Worm (Caenorhabditis elegans) whole organism, L1 larva: ENCODE measurements around the gene sds-22.

Experiments
- Y116A8C.19 ChIP-seq: sonication (generic microtip); optimal IDR thresholded peaks from 2 replicates; lab custom pipeline; 2016; ENCODE audit warnings: missing compliant biosample characterization, missing genetic modification characterization, borderline replicate concordance
- blmp-1 ChIP-seq: fragments of 150-350 bp; optimal IDR thresholded peaks from 2 replicates; lab custom pipeline; 2014; ENCODE audit warnings: missing biosample characterization, missing genetic modification characterization
- ceh-82 ChIP-seq, 3 experiments: fragments of 150-350 bp in 1 of 3; sonication (generic microtip) in 2 of 3; optimal IDR thresholded peaks; 2 replicates each; lab custom pipeline; 2014 to 2017; ENCODE audit warnings: missing biosample characterization in 3 of 3, missing genetic modification characterization in 3 of 3
- ceh-90 ChIP-seq: sonication (generic microtip); optimal IDR thresholded peaks from 2 replicates; lab custom pipeline; 2016; ENCODE audit warnings: missing genetic modification characterization, missing compliant biosample characterization
- dpl-1 ChIP-seq, 3 experiments: fragments of 150-350 bp in 2 of 3; sonication (generic microtip) in 1 of 3; optimal IDR thresholded peaks; 2 replicates each; lab custom pipeline; 2014 to 2017; ENCODE audit warnings: missing biosample characterization in 3 of 3, missing genetic modification characterization in 3 of 3, missing genetic modification reagents in 3 of 3
- efl-1 ChIP-seq, 4 experiments: fragments of 150-350 bp; optimal IDR thresholded peaks in 3 of 4; peaks in 1 of 4; 1 replicate in 1 of 4; 2 replicates in 3 of 4; lab custom pipeline; 2014; ENCODE audit warnings: missing biosample characterization in 2 of 4, missing genetic modification characterization in 2 of 4, missing genetic modification reagents in 2 of 4
- efl-3 ChIP-seq: fragments of 200-800 bp; sonication (Bioruptor generic); optimal IDR thresholded peaks from 2 replicates; lab custom pipeline; 2018; ENCODE audit warnings: mild to moderate bottlenecking, missing genetic modification characterization, missing compliant biosample characterization
- elt-2 ChIP-seq: sonication (generic microtip); optimal IDR thresholded peaks from 2 replicates; lab custom pipeline; 2016; ENCODE audit warnings: missing genetic modification characterization, mild to moderate bottlenecking, inconsistent platforms, missing compliant biosample characterization, missing genetic modification reagents
- elt-3 ChIP-seq, 6 experiments: fragments of 150-350 bp in 1 of 6; sonication (generic microtip); optimal IDR thresholded peaks; 2 replicates each; lab custom pipeline; 2017 to 2018; ENCODE audit warnings: missing biosample characterization in 6 of 6, missing genetic modification characterization in 6 of 6, inconsistent platforms in 1 of 6
- ets-5 ChIP-seq: fragments of 200-800 bp; sonication (Bioruptor generic); IDR thresholded peaks from 2 replicates; pipeline ENCODE4 v1.3.6; 2022; ENCODE audit warnings: missing genetic modification characterization, missing compliant biosample characterization
- fkh-4 ChIP-seq: sonication (generic microtip); optimal IDR thresholded peaks from 2 replicates; lab custom pipeline; 2016; ENCODE audit warnings: missing compliant biosample characterization, missing genetic modification characterization, borderline replicate concordance
- grh-1 ChIP-seq: fragments of 200-800 bp; sonication (Bioruptor generic); IDR thresholded peaks from 2 replicates; pipeline ENCODE4 v1.3.6; 2022; ENCODE audit warnings: missing genetic modification reagents, missing genetic modification characterization, missing compliant biosample characterization
- hlh-17 ChIP-seq: fragments of 200-800 bp; sonication (Bioruptor generic); optimal IDR thresholded peaks from 2 replicates; lab custom pipeline; 2018; ENCODE audit warnings: missing genetic modification characterization, mild to moderate bottlenecking, missing compliant biosample characterization, moderate library complexity, borderline replicate concordance
- hlh-4 ChIP-seq: sonication (generic microtip); optimal IDR thresholded peaks from 2 replicates; lab custom pipeline; 2016; ENCODE audit warnings: mild to moderate bottlenecking, missing genetic modification characterization, missing compliant biosample characterization
- irx-1 ChIP-seq: sonication (generic microtip); optimal IDR thresholded peaks from 2 replicates; lab custom pipeline; 2016; ENCODE audit warnings: missing genetic modification characterization, missing compliant biosample characterization
- lin-13 ChIP-seq: fragments of 150-350 bp; optimal IDR thresholded peaks from 2 replicates; lab custom pipeline; 2014; ENCODE audit warnings: missing biosample characterization, missing genetic modification reagents, missing genetic modification characterization
- lin-14 ChIP-seq: fragments of 200-800 bp; sonication (Bioruptor generic); optimal IDR thresholded peaks from 2 replicates; lab custom pipeline; 2018; ENCODE audit warnings: mild to moderate bottlenecking, missing genetic modification characterization, moderate library complexity, missing compliant biosample characterization
- lin-35 ChIP-seq, 2 experiments: fragments of 150-350 bp; optimal IDR thresholded peaks; 2 replicates each; lab custom pipeline; 2014; ENCODE audit warnings: missing biosample characterization in 2 of 2, missing genetic modification characterization in 2 of 2, missing genetic modification reagents in 2 of 2
- lir-3 ChIP-seq: sonication (generic microtip); optimal IDR thresholded peaks from 2 replicates; lab custom pipeline; 2016; ENCODE audit warnings: mild to moderate bottlenecking, missing genetic modification characterization, moderate library complexity, missing compliant biosample characterization; ENCODE audit not compliant: poor library complexity
- lsy-2 ChIP-seq, 2 experiments: fragments of 150-350 bp; optimal IDR thresholded peaks; 2 replicates each; lab custom pipeline; 2014; ENCODE audit warnings: missing biosample characterization in 2 of 2, missing genetic modification characterization in 2 of 2
- mdl-1 ChIP-seq, 2 experiments: fragments of 150-350 bp; optimal IDR thresholded peaks; 2 replicates each; lab custom pipeline; 2014 to 2017; ENCODE audit warnings: missing biosample characterization in 2 of 2, missing genetic modification characterization in 2 of 2, inconsistent platforms in 1 of 2
- mep-1 ChIP-seq: fragments of 150-350 bp; optimal IDR thresholded peaks from 2 replicates; lab custom pipeline; 2014; ENCODE audit warnings: missing biosample characterization, missing genetic modification characterization
- nhr-19 ChIP-seq: fragments of 200-800 bp; sonication (Bioruptor generic); conservative IDR thresholded peaks from 2 replicates; pipeline ENCODE4 v1.3.6; 2022; ENCODE audit warnings: missing genetic modification characterization, missing compliant biosample characterization
- nhr-20 ChIP-seq: sonication (generic microtip); optimal IDR thresholded peaks from 2 replicates; lab custom pipeline; 2016; ENCODE audit warnings: mild to moderate bottlenecking, missing genetic modification characterization, missing compliant biosample characterization
- nhr-237 ChIP-seq: fragments of 150-350 bp; optimal IDR thresholded peaks from 2 replicates; lab custom pipeline; 2014; ENCODE audit warnings: missing biosample characterization, missing genetic modification characterization
- nhr-28 ChIP-seq: fragments of 150-350 bp; optimal IDR thresholded peaks from 2 replicates; lab custom pipeline; 2014; ENCODE audit warnings: missing biosample characterization, missing genetic modification characterization
- nhr-47 ChIP-seq: sonication (generic microtip); optimal IDR thresholded peaks from 2 replicates; lab custom pipeline; 2016; ENCODE audit warnings: mild to moderate bottlenecking, missing genetic modification characterization, moderate library complexity, missing compliant biosample characterization
- nhr-71 ChIP-seq: sonication (generic microtip); optimal IDR thresholded peaks from 2 replicates; lab custom pipeline; 2016; ENCODE audit warnings: mild to moderate bottlenecking, missing genetic modification characterization, moderate library complexity, missing compliant biosample characterization
- nhr-76 ChIP-seq: sonication (generic microtip); optimal IDR thresholded peaks from 2 replicates; lab custom pipeline; 2017; ENCODE audit warnings: missing biosample characterization, missing genetic modification characterization
- nhr-84 ChIP-seq: sonication (generic microtip); optimal IDR thresholded peaks from 2 replicates; lab custom pipeline; 2017; ENCODE audit warnings: missing biosample characterization, missing genetic modification characterization
- nhr-85 ChIP-seq: sonication (generic microtip); peaks from one replicate; lab custom pipeline; 2016; ENCODE audit warnings: missing genetic modification characterization, inconsistent platforms, missing compliant biosample characterization
- nhr-90 ChIP-seq: sonication (generic microtip); optimal IDR thresholded peaks from 2 replicates; lab custom pipeline; 2016; ENCODE audit warnings: mild to moderate bottlenecking, missing genetic modification characterization, missing compliant biosample characterization; ENCODE audit not compliant: poor library complexity
- pqm-1 ChIP-seq: sonication (generic microtip); optimal IDR thresholded peaks from 3 replicates; lab custom pipeline; 2017; ENCODE audit warnings: missing biosample characterization, missing genetic modification characterization
- rnt-1 ChIP-seq: sonication (generic microtip); optimal IDR thresholded peaks from 2 replicates; lab custom pipeline; 2016; ENCODE audit warnings: mild to moderate bottlenecking, missing genetic modification characterization, moderate library complexity, missing compliant biosample characterization
- snpc-4 ChIP-seq: fragments of 150-350 bp; optimal IDR thresholded peaks from 2 replicates; lab custom pipeline; 2014; ENCODE audit warnings: missing biosample characterization, missing genetic modification characterization
- snu-23 ChIP-seq: sonication (generic microtip); optimal IDR thresholded peaks from 2 replicates; lab custom pipeline; 2016; ENCODE audit warnings: missing genetic modification characterization, missing compliant biosample characterization
- swsn-7 ChIP-seq: sonication (generic microtip); optimal IDR thresholded peaks from 2 replicates; lab custom pipeline; 2016; ENCODE audit warnings: missing genetic modification characterization, missing compliant biosample characterization
- tbx-2 ChIP-seq: sonication (generic microtip); optimal IDR thresholded peaks from 2 replicates; lab custom pipeline; 2016; ENCODE audit warnings: missing genetic modification characterization, missing compliant biosample characterization
- tlp-1 ChIP-seq: fragments of 150-350 bp; optimal IDR thresholded peaks from 2 replicates; lab custom pipeline; 2014; ENCODE audit warnings: missing biosample characterization, missing genetic modification characterization
- unc-130 ChIP-seq: fragments of 150-350 bp; optimal IDR thresholded peaks from 2 replicates; lab custom pipeline; 2017; ENCODE audit warnings: missing biosample characterization, missing genetic modification characterization, inconsistent platforms
- unc-30 ChIP-seq: sonication (generic microtip); optimal IDR thresholded peaks from 2 replicates; lab custom pipeline; 2017; ENCODE audit warnings: missing biosample characterization, missing genetic modification characterization
- unc-62 ChIP-seq: fragments of 150-350 bp; optimal IDR thresholded peaks from 2 replicates; lab custom pipeline; 2014; ENCODE audit warnings: missing biosample characterization, missing genetic modification reagents, missing genetic modification characterization
- vab-15 ChIP-seq: sonication (generic microtip); optimal IDR thresholded peaks from 2 replicates; lab custom pipeline; 2017; ENCODE audit warnings: missing genotype, mild to moderate bottlenecking, missing genetic modification characterization, missing compliant biosample characterization
- zag-1 ChIP-seq: fragments of 150-350 bp; optimal IDR thresholded peaks from 2 replicates; lab custom pipeline; 2014; ENCODE audit warnings: missing biosample characterization, missing genetic modification characterization
- ztf-4 ChIP-seq: fragments of 150-350 bp; optimal IDR thresholded peaks from 2 replicates; lab custom pipeline; 2014; ENCODE audit warnings: missing biosample characterization, missing genetic modification characterization

Gene sds-22

ce11 chrII:7858101-7858500, at the start of gene sds-22:
TSS of gene sds-22 (plus strand) at chrII:7858401.
- TF ChIP-seq ceh-82 (tag; optimal IDR thresholded peaks at IDR 0.05; lab: Kevin White, UChicago): no peak
- TF ChIP-seq efl-1 (optimal IDR thresholded peaks at IDR 0.05; lab: Kevin White, UChicago): no peak
- TF ChIP-seq efl-1 (GFP tag; optimal IDR thresholded peaks at IDR 0.05 in 1 of 2; lab: Kevin White, UChicago): peak in 1 of 2 experiments; percentile 83
- TF ChIP-seq, all 84 proteins: peak for 1

- TF ChIP-seq rnt-1: peak; percentile 66
- TF ChIP-seq lin-13 (GFP tag; lab: Kevin White, UChicago): no peak
- TF ChIP-seq ztf-4: no peak
- peak in 1 of 6 experiments; percentile 4 for TF ChIP-seq elt-3 (tag; optimal IDR thresholded peaks at IDR 0.05; lab: Kevin White, UChicago)
- TF ChIP-seq zag-1 (tag; lab: Kevin White, UChicago): no peak
- no peak for TF ChIP-seq unc-30 (tag; lab: Kevin White, UChicago)
- peak; percentile 7 for TF ChIP-seq tbx-2 (tag; lab: Kevin White, UChicago)
- TF ChIP-seq grh-1: 0 out of 2 replicates have a peak, but pooled peaks have one; percentile 6
- peak; percentile 55 for TF ChIP-seq nhr-90 (tag; lab: Kevin White, UChicago)
- no peak for TF ChIP-seq mep-1
- TF ChIP-seq nhr-28 (tag; lab: Kevin White, UChicago): no peak
- TF ChIP-seq efl-1 (optimal IDR thresholded peaks at IDR 0.05; lab: Kevin White, UChicago): peak in 1 of 2 experiments; percentile 13
- TF ChIP-seq efl-1 (GFP tag; optimal IDR thresholded peaks at IDR 0.05 in 1 of 2; lab: Kevin White, UChicago): peak in 1 of 2 experiments; percentile 94
- TF ChIP-seq hlh-17: no peak
- no peak for TF ChIP-seq nhr-84 (tag; lab: Kevin White, UChicago)
- TF ChIP-seq tlp-1: peak; percentile 25
- no peak for TF ChIP-seq ceh-90 (tag; lab: Kevin White, UChicago)
- TF ChIP-seq dpl-1 (GFP tag; optimal IDR thresholded peaks at IDR 0.05; lab: Kevin White, UChicago): no peak
- TF ChIP-seq nhr-76: no peak
- peak; percentile 36 for TF ChIP-seq nhr-47 (tag; lab: Kevin White, UChicago)
- TF ChIP-seq snu-23 (GFP tag; lab: Kevin White, UChicago): peak; percentile 45
- peak; percentile 70 for TF ChIP-seq nhr-71
- TF ChIP-seq snpc-4 (tag; lab: Kevin White, UChicago): no peak
- peak; percentile 78 for TF ChIP-seq lin-14
- no peak for TF ChIP-seq ets-5
- no peak for TF ChIP-seq nhr-237
- no peak for TF ChIP-seq efl-3
- no peak for TF ChIP-seq fkh-4 (tag; lab: Kevin White, UChicago)
- peak in 1 of 2 experiments; percentile 61 for TF ChIP-seq lin-35 (GFP tag; optimal IDR thresholded peaks at IDR 0.05; lab: Kevin White, UChicago)
- peak; percentile 38 for TF ChIP-seq pqm-1 (tag; lab: Kevin White, UChicago)
- peak; percentile 94 for TF ChIP-seq elt-2 (tag; lab: Kevin White, UChicago)
- no peak for TF ChIP-seq lir-3 (tag; lab: Kevin White, UChicago)
- TF ChIP-seq vab-15 (tag; lab: Kevin White, UChicago): no peak
- TF ChIP-seq swsn-7 (tag; lab: Kevin White, UChicago): peak; percentile 40
- TF ChIP-seq nhr-19 (GFP tag; lab: Robert Waterston, UW): peak; percentile 58
- peak; percentile 52 for TF ChIP-seq nhr-20 (tag; lab: Kevin White, UChicago)
- TF ChIP-seq Y116A8C.19 (tag; lab: Kevin White, UChicago): no peak
- TF ChIP-seq nhr-85 (tag; lab: Kevin White, UChicago): peak; percentile 86
- TF ChIP-seq unc-62 (GFP tag; lab: Kevin White, UChicago): no peak
- no peak for TF ChIP-seq unc-130 (tag; lab: Kevin White, UChicago)
- peak; percentile 13 for TF ChIP-seq irx-1 (tag; lab: Kevin White, UChicago)
- peak; percentile 17 to 20 for TF ChIP-seq lsy-2 (tag; optimal IDR thresholded peaks at IDR 0.05; lab: Kevin White, UChicago)
- TF ChIP-seq hlh-4 (tag; lab: Kevin White, UChicago): no peak
- peak in 1 of 2 experiments; percentile 39 for TF ChIP-seq mdl-1 (tag; optimal IDR thresholded peaks at IDR 0.05; lab: Kevin White, UChicago)
- TF ChIP-seq blmp-1: peak; percentile 57
Observed at ce11 chrII:7808950-7809349, 49.3 kb upstream of the sds-22 start.
